Fruit fly (Drosophila melanogaster) whole organism, embryonic: Measurements from ENCODE around the gene CG11309.
A peak's percentile ranks its signal among the peaks of the same experiment; 100 is the strongest.

Source experiments
- ATbp ChIP-seq: fragments of 200-800 bp; sonication (Bioruptor generic); optimal IDR thresholded peaks from 2 replicates; lab custom pipeline; 2017; ENCODE audit warnings: missing biosample characterization, mild to moderate bottlenecking, missing genetic modification characterization, missing genetic modification reagents
- Abd-B ChIP-seq: fragments of 200-800 bp; sonication (Bioruptor generic); optimal IDR thresholded peaks from 2 replicates; lab custom pipeline; 2018; ENCODE audit warnings: missing biosample characterization, mild to moderate bottlenecking, missing genetic modification characterization, moderate library complexity
- Ada2b ChIP-seq: fragments of 200-800 bp; sonication (Bioruptor generic); IDR thresholded peaks from 2 replicates; pipeline ENCODE4 v1.3.6; 2022; ENCODE audit warnings: missing biosample characterization, missing genetic modification characterization
- BEAF-32 ChIP-seq: fragments of 200-800 bp; sonication (Bioruptor generic); optimal IDR thresholded peaks from 3 replicates; lab custom pipeline; 2017; ENCODE audit warnings: missing biosample characterization, missing genetic modification characterization, mild to moderate bottlenecking, moderate library complexity, missing genetic modification reagents
- BtbVII ChIP-seq: fragments of 200-800 bp; sonication (Bioruptor generic); optimal IDR thresholded peaks from 3 replicates; lab custom pipeline; 2017; ENCODE audit warnings: missing biosample characterization, mild to moderate bottlenecking, missing genetic modification characterization
- CG10366 ChIP-seq: fragments of 200-800 bp; sonication (Bioruptor generic); IDR thresholded peaks from 2 replicates; pipeline ENCODE4 v1.3.6; 2022; ENCODE audit warnings: missing biosample characterization, missing genetic modification characterization
- CG11696 ChIP-seq: fragments of 200-800 bp; sonication (Bioruptor generic); IDR thresholded peaks from 2 replicates; pipeline ENCODE4 v1.3.6; 2022; ENCODE audit warnings: missing biosample characterization, missing genetic modification characterization
- CG17612 ChIP-seq: fragments of 200-800 bp; sonication (Bioruptor generic); IDR thresholded peaks from 2 replicates; pipeline ENCODE4 v1.3.6; 2022; ENCODE audit warnings: missing biosample characterization, missing genetic modification characterization
- CG1792 ChIP-seq: fragments of 200-800 bp; sonication (Bioruptor generic); optimal IDR thresholded peaks from 2 replicates; lab custom pipeline; 2016; ENCODE audit warnings: missing biosample characterization, missing genetic modification characterization
- CG2889 ChIP-seq: fragments of 200-800 bp; sonication (Bioruptor generic); IDR thresholded peaks from 3 replicates; pipeline ENCODE4 v1.3.6; 2022; ENCODE audit warnings: missing biosample characterization, missing genetic modification characterization
- CG31441 ChIP-seq: fragments of 200-800 bp; sonication (Bioruptor generic); IDR thresholded peaks from 2 replicates; pipeline ENCODE4 v1.3.6; 2022; ENCODE audit warnings: missing biosample characterization, missing genetic modification characterization
- CG32772 ChIP-seq: fragments of 200-800 bp; sonication (Bioruptor generic); IDR thresholded peaks from 2 replicates; pipeline ENCODE4 v1.3.6; 2022; ENCODE audit warnings: missing biosample characterization, missing genetic modification characterization
- CG3407 ChIP-seq: fragments of 200-800 bp; sonication (Bioruptor generic); optimal IDR thresholded peaks from 2 replicates; lab custom pipeline; 2018; ENCODE audit warnings: missing biosample characterization, mild to moderate bottlenecking, missing genetic modification characterization
- CG4328 ChIP-seq: fragments of 200-800 bp; sonication (Bioruptor generic); optimal IDR thresholded peaks from 3 replicates; lab custom pipeline; 2017; ENCODE audit warnings: missing biosample characterization, missing genetic modification reagents, missing genetic modification characterization
- CG6175 ChIP-seq: fragments of 200-800 bp; sonication (Bioruptor generic); IDR thresholded peaks from 3 replicates; pipeline ENCODE4 v1.3.6; 2022; ENCODE audit warnings: missing biosample characterization, missing genetic modification characterization
- CG6654 ChIP-seq: fragments of 200-800 bp; sonication (Bioruptor generic); optimal IDR thresholded peaks from 2 replicates; lab custom pipeline; 2017; ENCODE audit warnings: missing biosample characterization, mild to moderate bottlenecking, missing genetic modification characterization
- CG7556 ChIP-seq: fragments of 200-800 bp; sonication (Bioruptor generic); optimal IDR thresholded peaks from 2 replicates; lab custom pipeline; 2017; ENCODE audit warnings: missing biosample characterization, mild to moderate bottlenecking, missing genetic modification characterization
- CG8765 ChIP-seq: fragments of 200-800 bp; sonication (Bioruptor generic); IDR thresholded peaks from 2 replicates; pipeline ENCODE4 v1.3.6; 2022; ENCODE audit warnings: missing biosample characterization, missing genetic modification characterization
- Dfd ChIP-seq, 2 experiments: fragments of >200 bp; optimal IDR thresholded peaks; 2 replicates each; lab custom pipeline; 2017; ENCODE audit warnings: missing biosample characterization in 2 of 2, missing genetic modification characterization in 2 of 2
- Dll ChIP-seq: fragments of 200-800 bp; sonication (Bioruptor generic); IDR thresholded peaks from 4 replicates; pipeline ENCODE4 v1.3.6; 2022; ENCODE audit warnings: missing biosample characterization, missing genetic modification characterization; ENCODE audit not compliant: partially characterized antibody
- Eip74EF ChIP-seq, 2 experiments: fragments of 200-800 bp in 1 of 2; fragments of >200 bp in 1 of 2; sonication (Bioruptor generic) in 1 of 2; optimal IDR thresholded peaks; 2 replicates each; lab custom pipeline; 2017 to 2019; ENCODE audit warnings: missing biosample characterization in 2 of 2, missing genetic modification characterization in 2 of 2, mild to moderate bottlenecking in 1 of 2, moderate library complexity in 1 of 2
- HLH54F ChIP-seq: fragments of 200-800 bp; sonication (Bioruptor generic); optimal IDR thresholded peaks from 3 replicates; lab custom pipeline; 2016; ENCODE audit warnings: missing biosample characterization, missing genetic modification characterization
- Hmr ChIP-seq: fragments of 200-800 bp; sonication (Bioruptor generic); optimal IDR thresholded peaks from 3 replicates; lab custom pipeline; 2017; ENCODE audit warnings: mild to moderate bottlenecking, missing biosample characterization, missing genetic modification reagents, missing genetic modification characterization
- Hr51 ChIP-seq, 2 experiments: fragments of 200-800 bp; sonication (Bioruptor generic); optimal IDR thresholded peaks; 2 replicates in 1 of 2; 3 replicates in 1 of 2; lab custom pipeline; 2016 to 2018; ENCODE audit warnings: missing biosample characterization in 2 of 2, missing genetic modification characterization in 2 of 2, mild to moderate bottlenecking in 1 of 2, moderate library complexity in 1 of 2
- Ptx1 ChIP-seq: fragments of 200-800 bp; sonication (Bioruptor generic); IDR thresholded peaks from 2 replicates; pipeline ENCODE4 v1.3.6; 2022; ENCODE audit warnings: missing biosample characterization, missing genetic modification characterization
- Sox102F ChIP-seq: fragments of 200-800 bp; sonication (Bioruptor generic); optimal IDR thresholded peaks from 2 replicates; lab custom pipeline; 2018; ENCODE audit warnings: missing biosample characterization, mild to moderate bottlenecking, missing genetic modification characterization, moderate library complexity
- Ssrp ChIP-seq: fragments of 200-800 bp; sonication (Bioruptor generic); optimal IDR thresholded peaks from 2 replicates; lab custom pipeline; 2018; ENCODE audit warnings: missing biosample characterization, mild to moderate bottlenecking, missing genetic modification characterization, moderate library complexity
- Xbp1 ChIP-seq: fragments of 200-800 bp; sonication (Bioruptor generic); optimal IDR thresholded peaks from 3 replicates; lab custom pipeline; 2016; ENCODE audit warnings: missing biosample characterization, mild to moderate bottlenecking, missing genetic modification characterization
- aop ChIP-seq: fragments of 200-800 bp; sonication (Bioruptor generic); IDR thresholded peaks from 2 replicates; pipeline ENCODE4 v1.3.6; 2022; ENCODE audit warnings: missing biosample characterization, missing genetic modification characterization
- ap ChIP-seq: fragments of 200-800 bp; sonication (Bioruptor generic); IDR thresholded peaks from 2 replicates; pipeline ENCODE4 v1.3.6; 2022; ENCODE audit warnings: missing biosample characterization, missing genetic modification characterization
- bsh ChIP-seq, 2 experiments: fragments of 200-800 bp; sonication (Bioruptor generic); optimal IDR thresholded peaks; 2 replicates each; lab custom pipeline; 2017 to 2018; ENCODE audit warnings: mild to moderate bottlenecking in 2 of 2, missing biosample characterization in 2 of 2, missing genetic modification characterization in 2 of 2, moderate library complexity in 1 of 2
- cg ChIP-seq: fragments of 200-800 bp; sonication (Bioruptor generic); optimal IDR thresholded peaks from 3 replicates; lab custom pipeline; 2019; ENCODE audit warnings: missing biosample characterization, mild to moderate bottlenecking, missing genetic modification characterization, moderate library complexity
- crp ChIP-seq, 2 experiments: fragments of 200-800 bp; sonication (Bioruptor generic); optimal IDR thresholded peaks; 2 replicates in 1 of 2; 3 replicates in 1 of 2; lab custom pipeline; 2017; ENCODE audit warnings: missing biosample characterization in 2 of 2, missing genetic modification characterization in 2 of 2, mild to moderate bottlenecking in 1 of 2, moderate library complexity in 1 of 2
- da ChIP-seq: fragments of 200-800 bp; sonication (Bioruptor generic); optimal IDR thresholded peaks from 2 replicates; lab custom pipeline; 2016; ENCODE audit warnings: missing biosample characterization, missing genetic modification characterization
- dati ChIP-seq: fragments of 200-800 bp; sonication (Bioruptor generic); IDR thresholded peaks from 2 replicates; pipeline ENCODE4 v1.3.6; 2022; ENCODE audit warnings: missing biosample characterization, missing genetic modification characterization
- dysf ChIP-seq: fragments of 200-800 bp; sonication (Bioruptor generic); IDR thresholded peaks from 3 replicates; pipeline ENCODE4 v1.3.6; 2022; ENCODE audit warnings: missing biosample characterization, missing genetic modification characterization
- fd96Cb ChIP-seq: fragments of 200-800 bp; sonication (Bioruptor generic); optimal IDR thresholded peaks from 2 replicates; lab custom pipeline; 2018; ENCODE audit warnings: missing biosample characterization, mild to moderate bottlenecking, missing genetic modification characterization, moderate library complexity
- fu2 ChIP-seq: fragments of 200-800 bp; sonication (Bioruptor generic); optimal IDR thresholded peaks from 2 replicates; lab custom pipeline; 2016; ENCODE audit warnings: missing biosample characterization, missing genetic modification characterization
- gfzf ChIP-seq: fragments of 200-800 bp; sonication (Bioruptor generic); optimal IDR thresholded peaks from 2 replicates; lab custom pipeline; 2016; ENCODE audit warnings: missing biosample characterization, mild to moderate bottlenecking, missing genetic modification characterization, moderate library complexity
- grau ChIP-seq: fragments of 200-800 bp; optimal IDR thresholded peaks from 3 replicates; lab custom pipeline; 2019; ENCODE audit warnings: missing biosample characterization, mild to moderate bottlenecking, missing genetic modification characterization, moderate library complexity
- grn ChIP-seq: fragments of 200-800 bp; sonication (Bioruptor generic); optimal IDR thresholded peaks from 3 replicates; lab custom pipeline; 2017; ENCODE audit warnings: missing biosample characterization, missing genetic modification characterization
- lab ChIP-seq: fragments of 200-800 bp; sonication (Bioruptor generic); optimal IDR thresholded peaks from 3 replicates; lab custom pipeline; 2017; ENCODE audit warnings: missing biosample characterization, missing genetic modification characterization, mild to moderate bottlenecking, moderate library complexity, missing genetic modification reagents
- maf-S ChIP-seq: fragments of 200-800 bp; sonication (Bioruptor generic); optimal IDR thresholded peaks from 2 replicates; lab custom pipeline; 2016; ENCODE audit warnings: missing biosample characterization, missing genetic modification characterization
- sd ChIP-seq: fragments of 200-800 bp; sonication (Bioruptor generic); optimal IDR thresholded peaks from 3 replicates; lab custom pipeline; 2018; ENCODE audit warnings: missing biosample characterization, mild to moderate bottlenecking, missing genetic modification characterization, moderate library complexity
- sima ChIP-seq: fragments of 200-800 bp; sonication (Bioruptor generic); optimal IDR thresholded peaks from 2 replicates; lab custom pipeline; 2016; ENCODE audit warnings: missing biosample characterization, missing genetic modification characterization
- slbo ChIP-seq: fragments of 200-800 bp; sonication (Bioruptor generic); IDR thresholded peaks from 2 replicates; pipeline ENCODE4 v1.3.6; 2022; ENCODE audit warnings: missing biosample characterization, missing genetic modification characterization
- so ChIP-seq: fragments of 200-800 bp; sonication (Bioruptor generic); IDR thresholded peaks from 3 replicates; pipeline ENCODE4 v1.3.6; 2022; ENCODE audit warnings: missing biosample characterization, missing genetic modification characterization
- unpg ChIP-seq: fragments of 200-800 bp; sonication (Bioruptor generic); optimal IDR thresholded peaks from 3 replicates; lab custom pipeline; 2018; ENCODE audit warnings: missing biosample characterization, mild to moderate bottlenecking, missing genetic modification characterization, moderate library complexity
- z ChIP-seq: fragments of 200-800 bp; sonication (Bioruptor generic); IDR thresholded peaks from 3 replicates; pipeline ENCODE4 v1.3.6; 2022; ENCODE audit warnings: missing biosample characterization, missing genetic modification characterization

Gene CG11309

dm6 chr3L:21253761-21254523 is 50.5 kb downstream of the CG11309 start (continued):
- TF ChIP-seq gfzf (GFP tag; lab: Kevin White, UChicago) (no peak), z (GFP tag; lab: Robert Waterston, UW) (no peak), unpg (peak; percentile 69), maf-S (GFP tag; lab: Kevin White, UChicago) (no peak), Abd-B (GFP tag; lab: Kevin White, UChicago) (no peak), fu2 (no peak), CG32772 (no peak), Hr51 (GFP tag; optimal IDR thresholded peaks at IDR 0.05; lab: Kevin White, UChicago) (peak in 1 of 2 experiments; percentile 69), grn (GFP tag; lab: Kevin White, UChicago) (peak; percentile 1), ap (GFP tag; lab: Robert Waterston, UW) (no peak), dati (GFP tag; lab: Robert Waterston, UW) (no peak), CG6654 (GFP tag; lab: Kevin White, UChicago) (no peak), Eip74EF (GFP tag; optimal IDR thresholded peaks at IDR 0.05; lab: Kevin White, UChicago) (no peak), fd96Cb (peak; percentile 62), CG10366 (GFP tag; lab: Robert Waterston, UW) (peak; percentile 15; the same call in 1 of the 2 replicates), dysf (GFP tag; lab: Robert Waterston, UW) (no peak), CG31441 (GFP tag; lab: Robert Waterston, UW) (peak; percentile 65), CG6175 (GFP tag; lab: Robert Waterston, UW) (no peak), CG2889 (GFP tag; lab: Robert Waterston, UW) (no peak), Dll (GFP tag; lab: Robert Waterston, UW) (no peak), CG3407 (no peak), BtbVII (GFP tag; lab: Kevin White, UChicago) (no peak), Xbp1 (GFP tag; lab: Kevin White, UChicago) (peak; percentile 60), so (GFP tag; lab: Robert Waterston, UW) (no peak), CG8765 (GFP tag; lab: Robert Waterston, UW) (no peak), ATbp (GFP tag; lab: Kevin White, UChicago) (peak; percentile 10), Ada2b (GFP tag; lab: Robert Waterston, UW) (0 out of 2 replicates have a peak, but pooled peaks have one; percentile 17), CG17612 (GFP tag; lab: Robert Waterston, UW) (no peak), bsh (GFP tag; optimal IDR thresholded peaks at IDR 0.05; lab: Kevin White, UChicago) (peak; percentile 70 to 90), CG4328 (GFP tag; lab: Kevin White, UChicago) (no peak), Sox102F (GFP tag; lab: Kevin White, UChicago) (peak; percentile 71), lab (GFP tag; lab: Kevin White, UChicago) (peak; percentile 14), Dfd (GFP tag; optimal IDR thresholded peaks at IDR 0.05; lab: Kevin White, UChicago) (no peak), Ssrp (peak; percentile 44), HLH54F (GFP tag; lab: Kevin White, UChicago) (no peak), cg (GFP tag; lab: Kevin White, UChicago) (no peak), BEAF-32 (GFP tag; lab: Kevin White, UChicago) (no peak), sima (GFP tag; lab: Kevin White, UChicago) (no peak), CG7556 (GFP tag; lab: Kevin White, UChicago) (peak; percentile 13), sd (tag; lab: Kevin White, UChicago) (no peak), CG1792 (no peak), da (GFP tag; lab: Kevin White, UChicago) (no peak), CG11696 (GFP tag; lab: Robert Waterston, UW) (no peak), Ptx1 (GFP tag; lab: Robert Waterston, UW) (peak; percentile 57), aop (no peak), slbo (no peak), Hmr (no peak), crp (GFP tag; optimal IDR thresholded peaks at IDR 0.05; lab: Kevin White, UChicago) (peak in 1 of 2 experiments; percentile 35), grau (tag; lab: Kevin White, UChicago) (peak; percentile 47)
